Worm (Caenorhabditis elegans): Measurements from ENCODE around the gene itm-2.
A peak's percentile ranks its signal among the peaks of the same experiment; 100 is the strongest.

The itm-2 gene

DNA sequence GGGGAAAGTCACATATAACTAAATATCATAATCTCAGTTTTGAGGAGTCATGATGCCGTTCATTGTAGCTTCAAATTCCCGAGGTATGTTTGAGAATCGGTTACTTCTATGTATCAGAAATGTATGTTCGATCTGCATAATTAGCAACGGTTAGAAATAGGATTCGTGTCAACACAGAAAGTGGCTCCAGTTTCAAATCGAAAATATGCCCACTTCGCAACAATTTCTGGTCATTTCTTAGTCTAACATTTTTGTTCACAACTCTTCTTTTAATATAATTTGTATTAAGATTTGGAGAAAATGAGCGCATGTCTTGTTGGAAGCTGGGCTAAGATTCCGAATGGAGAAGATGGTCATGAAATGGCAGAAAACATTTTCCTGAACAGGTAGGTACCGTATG, 31.5 kb upstream of the itm-2 start, which contains the start of gene pks-1:
pks-1 (plus strand) TSS at position 301 of the 400 bp plus-strand sequence.
- TF ChIP-seq blmp-1 (tag; optimal IDR thresholded peaks at IDR 0.05), result no peak
- TF ChIP-seq unc-120 (tag; optimal IDR thresholded peaks at IDR 0.05; ENCODE audit: poor library complexity, severe bottlenecking), result no peak
- no peak for TF ChIP-seq tbx-8 (GFP tag; optimal IDR thresholded peaks at IDR 0.05)
- TF ChIP-seq mep-1 (tag; optimal IDR thresholded peaks at IDR 0.05), result no peak
- no peak for TF ChIP-seq ztf-11 (tag; optimal IDR thresholded peaks at IDR 0.05)
- TF ChIP-seq sptf-1 (tag; optimal IDR thresholded peaks at IDR 0.05), result no peak
- no peak for TF ChIP-seq sem-2 (GFP tag; optimal IDR thresholded peaks at IDR 0.05)
- TF ChIP-seq ceh-83 (GFP tag; optimal IDR thresholded peaks at IDR 0.05), result no peak
- TF ChIP-seq ham-2 (GFP tag; optimal IDR thresholded peaks at IDR 0.05), result no peak
- TF ChIP-seq ceh-39 (tag; optimal IDR thresholded peaks at IDR 0.05), result no peak
- TF ChIP-seq nhr-2 (tag; optimal IDR thresholded peaks at IDR 0.05), result no peak
- TF ChIP-seq lin-13 (tag; optimal IDR thresholded peaks at IDR 0.05), result no peak

DNA sequence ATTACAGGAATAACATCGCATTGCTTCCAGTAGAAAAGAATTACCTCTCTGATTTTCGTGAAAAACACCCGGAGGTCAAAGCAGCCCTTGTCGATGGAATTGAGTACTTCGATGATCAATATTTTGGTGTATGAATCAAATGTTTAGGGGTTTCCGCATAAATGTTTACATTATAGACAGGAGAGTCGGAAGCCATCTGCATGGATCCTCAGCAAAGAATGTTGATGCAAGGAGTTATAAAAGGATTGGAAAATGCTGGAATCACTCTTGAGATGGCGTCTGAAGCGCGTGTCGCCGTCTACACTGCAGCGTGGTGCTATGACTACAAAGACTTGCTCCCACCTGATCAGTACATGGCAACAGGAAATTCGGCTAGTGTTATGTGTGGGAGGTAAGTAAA, 30.7 kb upstream of the itm-2 start, which contains the start of gene C41A3.2:
C41A3.2 (minus strand) TSS at position 101 of the 400 bp plus-strand sequence.
- TF ChIP-seq elt-3 (tag; optimal IDR thresholded peaks at IDR 0.05) (no peak), lin-13 (tag; optimal IDR thresholded peaks at IDR 0.05) (no peak), drap-1 (GFP tag; optimal IDR thresholded peaks at IDR 0.05) (no peak)

ce11 chrX:5429335-5429734, 15.6 kb upstream of the itm-2 start:
- TF ChIP-seq nhr-28 (tag; optimal IDR thresholded peaks at IDR 0.05), result peak; percentile 40
- TF ChIP-seq mab-5 (tag; optimal IDR thresholded peaks at IDR 0.05), result no peak
- TF ChIP-seq ceh-83 (GFP tag; optimal IDR thresholded peaks at IDR 0.05), result peak; percentile 79
- peak; percentile 94 for TF ChIP-seq unc-62 (GFP tag; optimal IDR thresholded peaks at IDR 0.05)
- TF ChIP-seq ceh-39 (tag; optimal IDR thresholded peaks at IDR 0.05), result no peak
- peak; percentile 92 for TF ChIP-seq ces-1 (GFP tag; optimal IDR thresholded peaks at IDR 0.05)
- TF ChIP-seq zip-8 (tag; optimal IDR thresholded peaks at IDR 0.05), result no peak
- peak; percentile 91 for TF ChIP-seq cnd-1 (tag; optimal IDR thresholded peaks at IDR 0.05)
- peak; percentile 96 for TF ChIP-seq nhr-12 (tag; optimal IDR thresholded peaks at IDR 0.05)
- peak; percentile 81 for TF ChIP-seq lin-13 (tag; optimal IDR thresholded peaks at IDR 0.05)
- TF ChIP-seq ceh-43 (GFP tag; optimal IDR thresholded peaks at IDR 0.05), result peak; percentile 75
- peak; percentile 92 for TF ChIP-seq sptf-1 (tag; optimal IDR thresholded peaks at IDR 0.05)
- TF ChIP-seq mep-1 (tag; optimal IDR thresholded peaks at IDR 0.05), result peak; percentile 94
- no peak for TF ChIP-seq bed-3 (GFP tag; optimal IDR thresholded peaks at IDR 0.05)
- peak; percentile 94 for TF ChIP-seq elt-3 (tag; optimal IDR thresholded peaks at IDR 0.05)
- no peak for TF ChIP-seq nhr-2 (tag; optimal IDR thresholded peaks at IDR 0.05)
- peak; percentile 93 for TF ChIP-seq ztf-11 (tag; optimal IDR thresholded peaks at IDR 0.05)
- no peak for TF ChIP-seq sem-2 (GFP tag; optimal IDR thresholded peaks at IDR 0.05)
- TF ChIP-seq ham-2 (GFP tag; optimal IDR thresholded peaks at IDR 0.05), result peak; percentile 84
- TF ChIP-seq mls-2 (tag; optimal IDR thresholded peaks at IDR 0.05), result no peak
- peak; percentile 98 for TF ChIP-seq nhr-237 (tag; optimal IDR thresholded peaks at IDR 0.05)
- peak; percentile 95 for TF ChIP-seq drap-1 (GFP tag; optimal IDR thresholded peaks at IDR 0.05)
- TF ChIP-seq pha-4 (tag; optimal IDR thresholded peaks at IDR 0.05), result peak; percentile 99
- peak; percentile 97 for TF ChIP-seq hlh-1 (tag; optimal IDR thresholded peaks at IDR 0.05)
- no peak for TF ChIP-seq tbx-8 (GFP tag; optimal IDR thresholded peaks at IDR 0.05)
- peak; percentile 76 for TF ChIP-seq unc-39 (tag; optimal IDR thresholded peaks at IDR 0.05)
- TF ChIP-seq blmp-1 (tag; optimal IDR thresholded peaks at IDR 0.05), result no peak
- TF ChIP-seq lsy-2 (tag; optimal IDR thresholded peaks at IDR 0.05), result no peak
- TF ChIP-seq flh-1 (GFP tag; optimal IDR thresholded peaks at IDR 0.05), result no peak
- TF ChIP-seq unc-120 (tag; optimal IDR thresholded peaks at IDR 0.05; ENCODE audit: poor library complexity, severe bottlenecking), result peak; percentile 91
- TF ChIP-seq snpc-4 (tag; optimal IDR thresholded peaks at IDR 0.05), result no peak
- peak; percentile 72 for TF ChIP-seq nhr-76 (tag; optimal IDR thresholded peaks at IDR 0.05)
- peak; percentile 72 for TF ChIP-seq M03D4.4 (tag; optimal IDR thresholded peaks at IDR 0.05)
- TF ChIP-seq elt-1 (tag; optimal IDR thresholded peaks at IDR 0.05; ENCODE audit: borderline replicate concordance, insufficient read depth), result peak; percentile 71
- TF ChIP-seq lin-32 (GFP tag; optimal IDR thresholded peaks at IDR 0.05), result peak; percentile 88

- TF ChIP-seq nhr-76 (tag; optimal IDR thresholded peaks at IDR 0.05) (no peak), ceh-39 (tag; optimal IDR thresholded peaks at IDR 0.05) (no peak), ces-1 (GFP tag; optimal IDR thresholded peaks at IDR 0.05) (no peak)
Measured at ce11 chrX:5433912-5434311, 11.1 kb upstream of the itm-2 start.
